Worm (Caenorhabditis elegans): Measurements from ENCODE around the gene C12D8.20.
A peak's percentile ranks its signal among the peaks of the same experiment; 100 is the strongest.

Gene C12D8.20

DNA sequence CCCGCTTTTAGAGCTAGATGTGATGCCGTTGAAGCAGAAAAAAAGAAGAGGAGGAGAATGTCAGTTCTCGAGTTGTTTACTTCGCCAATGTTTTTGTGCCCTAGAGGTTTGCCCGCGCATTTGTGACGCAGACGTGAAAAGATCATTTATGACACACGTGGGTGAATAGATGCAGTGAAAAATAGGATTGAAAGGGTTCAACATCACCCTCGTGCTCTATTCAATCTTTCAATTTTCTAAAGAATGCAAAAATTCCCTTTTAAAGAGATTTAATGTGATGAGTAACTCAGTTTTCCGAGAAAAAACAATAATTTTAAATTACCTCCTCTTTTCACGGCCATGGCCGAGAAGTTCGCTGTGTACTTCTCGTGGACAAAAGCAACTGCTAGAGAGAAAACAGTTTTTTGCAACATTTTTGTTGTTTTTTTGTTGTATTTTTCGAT, 24.4 kb downstream of the C12D8.20 start (continued):
- TF ChIP-seq madf-5 (GFP tag; IDR thresholded peaks at IDR 0.05) = 0 out of 4 replicates have a peak, but pooled peaks of 1 of the 2 experiments have one; percentile 27
- TF ChIP-seq dmd-6 (GFP tag; IDR thresholded peaks at IDR 0.05) = peak; percentile 33; the same call in 1 of the 2 replicates
- TF ChIP-seq attf-4 (tag; optimal IDR thresholded peaks at IDR 0.05) = no peak
- no peak for TF ChIP-seq ceh-28 (tag; optimal IDR thresholded peaks at IDR 0.05)
- peak; percentile 40 for TF ChIP-seq dve-1 (tag; optimal IDR thresholded peaks at IDR 0.05; ENCODE audit: insufficient read depth)
- TF ChIP-seq spr-1 (tag; optimal IDR thresholded peaks at IDR 0.05) = no peak
- TF ChIP-seq aha-1 (tag) = peak; percentile 96
- peak; percentile 53 for TF ChIP-seq rbr-2 (tag; optimal IDR thresholded peaks at IDR 0.05)

DNA sequence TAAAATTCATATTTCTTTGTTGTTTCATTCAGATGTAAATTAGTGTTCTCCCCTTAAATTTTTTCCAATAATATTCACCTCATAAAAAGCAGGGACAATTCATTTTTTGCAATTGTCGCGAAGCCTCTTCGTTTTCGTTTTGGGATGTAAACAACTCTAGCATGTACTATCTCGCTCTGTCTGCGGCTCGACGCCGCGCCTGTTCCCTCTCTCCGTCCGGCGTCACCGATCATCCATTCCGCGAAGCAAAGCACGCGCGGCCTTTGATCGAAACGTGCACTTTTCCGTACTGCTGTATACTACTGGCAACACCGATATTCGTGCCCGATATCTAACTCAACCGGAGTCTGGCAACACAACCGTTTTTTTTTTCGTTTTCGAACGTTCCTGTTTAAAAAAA, 24.9 kb downstream of the C12D8.20 start:
- TF ChIP-seq spr-1 (tag; optimal IDR thresholded peaks at IDR 0.05) (no peak), nhr-77 (tag; optimal IDR thresholded peaks at IDR 0.05) (no peak), nhr-25 (tag; optimal IDR thresholded peaks at IDR 0.05; ENCODE audit: borderline replicate concordance, insufficient read depth) (no peak), T26A8.4 (GFP tag; IDR thresholded peaks at IDR 0.05) (peak; percentile 33; the same call in 1 of the 2 replicates), ztf-7 (tag; optimal IDR thresholded peaks at IDR 0.05) (no peak), mdl-1 (tag; optimal IDR thresholded peaks at IDR 0.05) (peak; percentile 14 to 81), dve-1 (tag; optimal IDR thresholded peaks at IDR 0.05; ENCODE audit: insufficient read depth) (peak; percentile 15), rbr-2 (tag; optimal IDR thresholded peaks at IDR 0.05) (peak; percentile 21), lsy-2 (tag; optimal IDR thresholded peaks at IDR 0.05) (no peak), php-3 (GFP tag; IDR thresholded peaks at IDR 0.05) (no peak; the same call in 1 of the 2 replicates), R02D3.7 (tag; optimal IDR thresholded peaks at IDR 0.05) (no peak), saeg-2 (GFP tag; IDR thresholded peaks at IDR 0.05) (no peak), Y75B8A.6 (GFP tag; IDR thresholded peaks at IDR 0.05) (no peak), madf-9 (GFP tag; conservative IDR thresholded peaks at IDR 0.05) (peak; percentile 85), daf-16 (GFP tag; optimal IDR thresholded peaks at IDR 0.05) (peak in 1 of 2 experiments; percentile 32), daf-16 (tag; optimal IDR thresholded peaks at IDR 0.05) (peak; percentile 84), aly-2 (tag; optimal IDR thresholded peaks at IDR 0.05) (no peak), nhr-41 (GFP tag; IDR thresholded peaks at IDR 0.05) (no peak), ama-1 (optimal IDR thresholded peaks at IDR 0.05) (peak; percentile 1), egl-43 (GFP tag; IDR thresholded peaks at IDR 0.05) (no peak), Y105C5A.15 (GFP tag; IDR thresholded peaks at IDR 0.05) (no peak), daf-19 (GFP tag; conservative IDR thresholded peaks at IDR 0.05) (no peak), gei-8 (GFP tag; optimal IDR thresholded peaks at IDR 0.05) (no peak), hlh-11 (tag; optimal IDR thresholded peaks at IDR 0.05) (peak; percentile 65), zfp-3 (GFP tag; conservative IDR thresholded peaks at IDR 0.05) (no peak), dpl-1 (GFP tag; optimal IDR thresholded peaks at IDR 0.05) (no peak), pha-4 (GFP tag; IDR thresholded peaks at IDR 0.05) (no peak), pha-4 (tag; optimal IDR thresholded peaks at IDR 0.05) (no peak), nhr-102 (tag; optimal IDR thresholded peaks at IDR 0.05) (no peak), nhr-111 (GFP tag; optimal IDR thresholded peaks at IDR 0.05) (no peak), nhr-48 (tag; optimal IDR thresholded peaks at IDR 0.05) (no peak), nhr-76 (tag; optimal IDR thresholded peaks at IDR 0.05) (no peak), dmd-6 (GFP tag; IDR thresholded peaks at IDR 0.05) (peak; percentile 31), D1046.2 (GFP tag; IDR thresholded peaks at IDR 0.05) (no peak), daf-12 (tag; optimal IDR thresholded peaks at IDR 0.05) (no peak), egl-27 (tag; optimal IDR thresholded peaks at IDR 0.05) (no peak), mes-2 (tag; optimal IDR thresholded peaks at IDR 0.05; ENCODE audit: poor library complexity, severe bottlenecking) (peak; percentile 39), arid-1 (GFP tag; conservative IDR thresholded peaks at IDR 0.05) (no peak), mdt-29 (GFP tag; IDR thresholded peaks at IDR 0.05) (no peak), ceh-62 (tag; optimal IDR thresholded peaks at IDR 0.05) (no peak), attf-4 (tag; optimal IDR thresholded peaks at IDR 0.05) (no peak), hmg-1.1 (GFP tag; IDR thresholded peaks at IDR 0.05) (no peak), cey-2 (tag; optimal IDR thresholded peaks at IDR 0.05; ENCODE audit: borderline replicate concordance, insufficient read depth) (no peak), hlh-30 (tag; optimal IDR thresholded peaks at IDR 0.05; ENCODE audit: insufficient read depth) (peak; percentile 78), hif-1 (tag; optimal IDR thresholded peaks at IDR 0.05) (peak in 1 of 2 experiments; percentile 68)
